Fruit fly (Drosophila melanogaster) whole organism, embryonic: ENCODE measurements around the gene CG5790.

Experiments
- CG10267 ChIP-seq: fragments of 200-800 bp; sonication (Bioruptor generic); optimal IDR thresholded peaks from 2 replicates; lab custom pipeline; 2018; ENCODE audit warnings: missing biosample characterization, mild to moderate bottlenecking, missing genetic modification characterization, moderate library complexity
- CG10543 ChIP-seq: fragments of 200-800 bp; sonication (Bioruptor generic); optimal IDR thresholded peaks from 3 replicates; lab custom pipeline; 2017; ENCODE audit warnings: missing biosample characterization, mild to moderate bottlenecking, missing genetic modification characterization, moderate library complexity
- CG11093 ChIP-seq: fragments of 200-800 bp; sonication (Bioruptor generic); IDR thresholded peaks from 3 replicates; pipeline ENCODE4 v1.3.6; 2022; ENCODE audit warnings: missing biosample characterization, missing genetic modification characterization
- CG11398 ChIP-seq: fragments of 200-800 bp; sonication (Bioruptor generic); optimal IDR thresholded peaks from 2 replicates; lab custom pipeline; 2016; ENCODE audit warnings: missing biosample characterization, missing genetic modification characterization
- CG1233 ChIP-seq: fragments of 200-800 bp; sonication (Bioruptor generic); optimal IDR thresholded peaks from 4 replicates; lab custom pipeline; 2018; ENCODE audit warnings: missing biosample characterization, mild to moderate bottlenecking, missing genetic modification characterization
- CG13424 ChIP-seq: fragments of 200-800 bp; sonication (Bioruptor generic); optimal IDR thresholded peaks from 2 replicates; lab custom pipeline; 2019; ENCODE audit warnings: missing biosample characterization, mild to moderate bottlenecking, missing genetic modification characterization, moderate library complexity
- CG14667 ChIP-seq: fragments of 200-800 bp; sonication (Bioruptor generic); IDR thresholded peaks from 2 replicates; pipeline ENCODE4 v1.3.6; 2022; ENCODE audit warnings: missing biosample characterization, missing genetic modification characterization
- CG1529 ChIP-seq: fragments of 200-800 bp; sonication (Bioruptor generic); optimal IDR thresholded peaks from 3 replicates; lab custom pipeline; 2018; ENCODE audit warnings: missing biosample characterization, missing genetic modification characterization
- CG15514 ChIP-seq: fragments of 200-800 bp; sonication (Bioruptor generic); optimal IDR thresholded peaks from 3 replicates; lab custom pipeline; 2017; ENCODE audit warnings: missing biosample characterization, missing genetic modification characterization, mild to moderate bottlenecking, moderate library complexity, missing genetic modification reagents
- CG17385 ChIP-seq: fragments of 200-800 bp; sonication (Bioruptor generic); optimal IDR thresholded peaks from 3 replicates; lab custom pipeline; 2018; ENCODE audit warnings: missing biosample characterization, mild to moderate bottlenecking, missing genetic modification characterization
- CG2889 ChIP-seq: fragments of 200-800 bp; sonication (Bioruptor generic); IDR thresholded peaks from 3 replicates; pipeline ENCODE4 v1.3.6; 2022; ENCODE audit warnings: missing biosample characterization, missing genetic modification characterization
- CG3407 ChIP-seq: fragments of 200-800 bp; sonication (Bioruptor generic); optimal IDR thresholded peaks from 2 replicates; lab custom pipeline; 2018; ENCODE audit warnings: missing biosample characterization, mild to moderate bottlenecking, missing genetic modification characterization
- CG4282 ChIP-seq: fragments of 200-800 bp; sonication (Bioruptor generic); optimal IDR thresholded peaks from 2 replicates; lab custom pipeline; 2016; ENCODE audit warnings: missing biosample characterization, missing genetic modification characterization
- CG43689 ChIP-seq: fragments of 200-800 bp; sonication (Bioruptor generic); IDR thresholded peaks from 2 replicates; pipeline ENCODE4 v1.3.6; 2022; ENCODE audit warnings: missing biosample characterization, missing genetic modification characterization
- CG6813 ChIP-seq: fragments of 200-800 bp; sonication (Bioruptor generic); optimal IDR thresholded peaks from 2 replicates; lab custom pipeline; 2017; ENCODE audit warnings: missing biosample characterization, missing genetic modification characterization, mild to moderate bottlenecking, moderate library complexity, missing genetic modification reagents
- CG7357 ChIP-seq: fragments of 200-800 bp; sonication (Bioruptor generic); IDR thresholded peaks from 3 replicates; pipeline ENCODE4 v1.3.6; 2022; ENCODE audit warnings: missing biosample characterization, missing genetic modification characterization
- CG7745 ChIP-seq: fragments of 200-800 bp; sonication (Bioruptor generic); optimal IDR thresholded peaks from 2 replicates; lab custom pipeline; 2018; ENCODE audit warnings: missing biosample characterization, mild to moderate bottlenecking, missing genetic modification characterization, moderate library complexity
- CG8944 ChIP-seq: fragments of 200-800 bp; sonication (Bioruptor generic); optimal IDR thresholded peaks from 3 replicates; lab custom pipeline; 2016; ENCODE audit warnings: missing biosample characterization, missing genetic modification characterization
- CG9817 ChIP-seq: fragments of 200-800 bp; sonication (Bioruptor generic); optimal IDR thresholded peaks from 2 replicates; lab custom pipeline; 2018; ENCODE audit warnings: missing biosample characterization, mild to moderate bottlenecking, missing genetic modification characterization, moderate library complexity
- D19A ChIP-seq: fragments of 200-800 bp; optimal IDR thresholded peaks from 3 replicates; lab custom pipeline; 2019; ENCODE audit warnings: missing biosample characterization, mild to moderate bottlenecking, missing genetic modification characterization, moderate library complexity
- Dbx ChIP-seq: fragments of 200-800 bp; sonication (Bioruptor generic); IDR thresholded peaks from 3 replicates; pipeline ENCODE4 v1.3.6; 2022; ENCODE audit warnings: missing biosample characterization, missing genetic modification characterization
- Dip3 ChIP-seq: fragments of 200-800 bp; sonication (Bioruptor generic); optimal IDR thresholded peaks from 3 replicates; lab custom pipeline; 2016; ENCODE audit warnings: missing biosample characterization, missing genetic modification characterization
- Doc3 ChIP-seq: fragments of 200-800 bp; sonication (Bioruptor generic); IDR thresholded peaks from 3 replicates; pipeline ENCODE4 v1.3.6; 2022; ENCODE audit warnings: missing biosample characterization, missing genetic modification characterization; ENCODE audit not compliant: partially characterized antibody
- Ets65A ChIP-seq: fragments of 200-800 bp; sonication (Bioruptor generic); peaks from one replicate; lab custom pipeline; 2016; ENCODE audit warnings: missing biosample characterization, missing genetic modification characterization
- H15 ChIP-seq: fragments of 200-800 bp; sonication (Bioruptor generic); IDR thresholded peaks from 3 replicates; pipeline ENCODE4 v1.3.6; 2022; ENCODE audit warnings: missing biosample characterization, missing genetic modification characterization
- HLHmδ ChIP-seq: fragments of 200-800 bp; sonication (Bioruptor generic); optimal IDR thresholded peaks from 2 replicates; lab custom pipeline; 2018; ENCODE audit warnings: missing biosample characterization, mild to moderate bottlenecking, missing genetic modification characterization, moderate library complexity
- Hand ChIP-seq: fragments of 200-800 bp; sonication (Bioruptor generic); optimal IDR thresholded peaks from 2 replicates; lab custom pipeline; 2017; ENCODE audit warnings: mild to moderate bottlenecking, missing biosample characterization, missing genetic modification reagents, missing genetic modification characterization
- HmgZ ChIP-seq: fragments of 200-800 bp; sonication (Bioruptor generic); optimal IDR thresholded peaks from 2 replicates; lab custom pipeline; 2018; ENCODE audit warnings: missing biosample characterization, mild to moderate bottlenecking, missing genetic modification characterization
- Hr39 ChIP-seq: fragments of >200 bp; optimal IDR thresholded peaks from 2 replicates; lab custom pipeline; 2017
- Lim3 ChIP-seq: fragments of 200-800 bp; sonication (Bioruptor generic); IDR thresholded peaks from 2 replicates; pipeline ENCODE4 v1.3.6; 2022; ENCODE audit warnings: missing biosample characterization, missing genetic modification characterization
- Max ChIP-seq: fragments of 200-800 bp; sonication (Bioruptor generic); optimal IDR thresholded peaks from 2 replicates; lab custom pipeline; 2016; ENCODE audit warnings: missing biosample characterization, mild to moderate bottlenecking, missing genetic modification characterization
- Sin3A ChIP-seq: fragments of >200 bp; optimal IDR thresholded peaks from 2 replicates; lab custom pipeline; 2018
- abd-A ChIP-seq: fragments of 200-800 bp; sonication (Bioruptor generic); optimal IDR thresholded peaks from 3 replicates; lab custom pipeline; 2019; ENCODE audit warnings: missing biosample characterization, mild to moderate bottlenecking, missing genetic modification characterization, moderate library complexity
- al ChIP-seq: fragments of 200-800 bp; sonication (Bioruptor generic); IDR thresholded peaks from 2 replicates; pipeline ENCODE4 v1.3.6; 2022; ENCODE audit warnings: missing biosample characterization, missing genetic modification characterization
- bowl ChIP-seq: fragments of 200-800 bp; sonication (Bioruptor generic); IDR thresholded peaks from 2 replicates; pipeline ENCODE4 v1.3.6; 2022; ENCODE audit warnings: missing biosample characterization, missing genetic modification characterization
- cato ChIP-seq: fragments of 200-800 bp; sonication (Bioruptor generic); optimal IDR thresholded peaks from 2 replicates; lab custom pipeline; 2016; ENCODE audit warnings: missing biosample characterization, missing genetic modification characterization, borderline replicate concordance
- crc ChIP-seq: fragments of 200-800 bp; sonication (Bioruptor generic); optimal IDR thresholded peaks from 2 replicates; lab custom pipeline; 2016; ENCODE audit warnings: missing biosample characterization, missing genetic modification characterization
- dmrt11E ChIP-seq: fragments of 200-800 bp; sonication (Bioruptor generic); optimal IDR thresholded peaks from 3 replicates; lab custom pipeline; 2018; ENCODE audit warnings: missing biosample characterization, mild to moderate bottlenecking, missing genetic modification characterization, moderate library complexity
- fd96Cb ChIP-seq: fragments of 200-800 bp; sonication (Bioruptor generic); optimal IDR thresholded peaks from 2 replicates; lab custom pipeline; 2018; ENCODE audit warnings: missing biosample characterization, mild to moderate bottlenecking, missing genetic modification characterization, moderate library complexity
- insv ChIP-seq, 2 experiments: fragments of 200-800 bp; sonication (Bioruptor generic); optimal IDR thresholded peaks; 3 replicates each; lab custom pipeline; 2016 to 2018; ENCODE audit warnings: missing biosample characterization in 2 of 2, missing genetic modification characterization in 2 of 2
- lov ChIP-seq, 2 experiments: fragments of 200-800 bp in 1 of 2; fragments of >200 bp in 1 of 2; sonication (Bioruptor generic) in 1 of 2; IDR thresholded peaks in 1 of 2; optimal IDR thresholded peaks in 1 of 2; 2 replicates in 1 of 2; 3 replicates in 1 of 2; pipeline versions ENCODE4 v1.3.6 to Lab custom; 2017 to 2022; ENCODE audit warnings: missing biosample characterization in 1 of 2, missing genetic modification characterization in 1 of 2
- mld ChIP-seq: fragments of 200-800 bp; sonication (Bioruptor generic); IDR thresholded peaks from 3 replicates; pipeline ENCODE4 v1.3.6; 2022; ENCODE audit warnings: missing biosample characterization, missing genetic modification characterization; ENCODE audit not compliant: partially characterized antibody
- nmo ChIP-seq: fragments of 200-800 bp; sonication (Bioruptor generic); optimal IDR thresholded peaks from 2 replicates; lab custom pipeline; 2018; ENCODE audit warnings: missing biosample characterization, mild to moderate bottlenecking, missing genetic modification characterization, moderate library complexity
- oc ChIP-seq: fragments of 200-800 bp; sonication (Bioruptor generic); optimal IDR thresholded peaks from 2 replicates; lab custom pipeline; 2018; ENCODE audit warnings: missing biosample characterization, mild to moderate bottlenecking, missing genetic modification characterization, moderate library complexity
- pzg ChIP-seq: fragments of 200-800 bp; sonication (Bioruptor generic); optimal IDR thresholded peaks from 3 replicates; lab custom pipeline; 2018; ENCODE audit warnings: missing biosample characterization, mild to moderate bottlenecking, missing genetic modification characterization, moderate library complexity
- seq ChIP-seq: fragments of 200-800 bp; sonication (Bioruptor generic); IDR thresholded peaks from 2 replicates; pipeline ENCODE4 v1.3.6; 2022; ENCODE audit warnings: missing biosample characterization, missing genetic modification characterization
- sna ChIP-seq: fragments of 200-800 bp; sonication (Bioruptor generic); IDR thresholded peaks from 2 replicates; pipeline ENCODE4 v1.3.6; 2022; ENCODE audit warnings: missing biosample characterization, missing genetic modification characterization; ENCODE audit not compliant: partially characterized antibody
- sqz ChIP-seq: fragments of 200-800 bp; sonication (Bioruptor generic); optimal IDR thresholded peaks from 3 replicates; lab custom pipeline; 2018; ENCODE audit warnings: missing biosample characterization, mild to moderate bottlenecking, missing genetic modification characterization
- ssp ChIP-seq: fragments of 200-800 bp; sonication (Bioruptor generic); IDR thresholded peaks from 2 replicates; pipeline ENCODE4 v1.3.6; 2022; ENCODE audit warnings: missing biosample characterization, missing genetic modification characterization
- stc ChIP-seq: fragments of 200-800 bp; sonication (Bioruptor generic); IDR thresholded peaks from 2 replicates; pipeline ENCODE4 v1.3.6; 2022; ENCODE audit warnings: missing biosample characterization, missing genetic modification characterization
- usp ChIP-seq: fragments of >200 bp; optimal IDR thresholded peaks from 2 replicates; lab custom pipeline; 2017; ENCODE audit warnings: missing biosample characterization, missing genetic modification characterization
- vfl ChIP-seq: fragments of 200-800 bp; sonication (Bioruptor generic); optimal IDR thresholded peaks from 2 replicates; lab custom pipeline; 2016; ENCODE audit warnings: missing biosample characterization, missing genetic modification characterization

Gene CG5790

DNA sequence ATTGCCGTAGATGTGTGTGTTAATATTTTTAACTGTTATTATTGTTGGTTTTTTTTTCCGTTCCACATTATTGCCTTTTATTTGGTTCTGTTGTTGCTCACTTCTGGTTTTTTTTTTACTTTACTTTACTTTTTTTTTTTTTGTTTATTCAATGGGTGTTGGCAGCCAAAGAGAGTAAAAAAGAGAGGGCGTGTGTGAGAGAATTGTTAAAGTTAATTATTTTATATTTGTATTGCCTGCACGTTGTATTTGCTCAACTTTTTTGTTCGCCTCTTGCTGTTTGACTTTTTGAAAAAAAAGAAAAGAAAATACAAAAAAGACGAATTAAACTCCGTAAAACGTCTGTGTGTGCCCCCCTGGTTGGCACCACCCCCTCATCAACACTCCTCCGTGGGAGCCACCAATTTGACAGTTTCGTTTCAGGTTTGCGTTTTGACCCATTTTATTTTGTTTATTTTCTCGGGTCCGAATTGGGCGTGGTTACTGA is 33.0 kb downstream of the CG5790 start (continued):
- TF ChIP-seq CG13424 (tag; lab: Kevin White, UChicago) (no peak), HLHmδ (GFP tag; lab: Kevin White, UChicago) (no peak), CG1233 (GFP tag; lab: Kevin White, UChicago) (no peak), D19A (tag; lab: Kevin White, UChicago) (no peak), Ets65A (GFP tag; lab: Kevin White, UChicago) (no peak), nmo (GFP tag; lab: Kevin White, UChicago) (no peak), insv (GFP tag; optimal IDR thresholded peaks at IDR 0.05; lab: Kevin White, UChicago) (no peak), CG14667 (GFP tag; lab: Robert Waterston, UW) (no peak), pzg (GFP tag; lab: Kevin White, UChicago) (no peak), al (GFP tag; lab: Robert Waterston, UW) (no peak), CG2889 (GFP tag; lab: Robert Waterston, UW) (no peak), CG10543 (no peak), Lim3 (GFP tag; lab: Robert Waterston, UW) (no peak), Hr39 (lab: Kevin White, UChicago) (no peak), Hand (GFP tag; lab: Kevin White, UChicago) (no peak), CG1529 (no peak), HmgZ (tag; lab: Kevin White, UChicago) (no peak), CG15514 (GFP tag; lab: Kevin White, UChicago) (no peak), lov (optimal IDR thresholded peaks at IDR 0.05; lab: Kevin White, UChicago) (no peak), lov (GFP tag; IDR thresholded peaks at IDR 0.05; lab: Robert Waterston, UW) (0 out of 3 replicates have a peak, but pooled peaks have one; percentile 8), crc (GFP tag; lab: Kevin White, UChicago) (no peak), fd96Cb (tag; lab: Kevin White, UChicago) (no peak), CG11398 (GFP tag; lab: Kevin White, UChicago) (no peak), CG4282 (no peak), bowl (GFP tag; lab: Robert Waterston, UW) (no peak), CG43689 (GFP tag; lab: Robert Waterston, UW) (no peak), H15 (no peak), dmrt11E (no peak), CG8944 (GFP tag; lab: Kevin White, UChicago) (no peak), Doc3 (GFP tag; lab: Robert Waterston, UW) (no peak), vfl (GFP tag; lab: Kevin White, UChicago) (no peak), cato (no peak), CG17385 (GFP tag; lab: Kevin White, UChicago) (no peak), Sin3A (lab: Kevin White, UChicago) (no peak), ssp (no peak), CG10267 (tag; lab: Kevin White, UChicago) (no peak), abd-A (tag; lab: Kevin White, UChicago) (no peak), oc (tag; lab: Kevin White, UChicago) (no peak), CG3407 (GFP tag; lab: Kevin White, UChicago) (peak; percentile 9), stc (no peak), Max (no peak), usp (GFP tag; lab: Kevin White, UChicago) (no peak), Dbx (GFP tag; lab: Robert Waterston, UW) (no peak), CG11093 (GFP tag; lab: Robert Waterston, UW) (no peak), mld (no peak), CG7745 (tag; lab: Kevin White, UChicago) (peak; percentile 34), seq (GFP tag; lab: Robert Waterston, UW) (no peak), CG6813 (GFP tag; lab: Kevin White, UChicago) (peak; percentile 13), sna (no peak), Dip3 (no peak), CG9817 (tag; lab: Kevin White, UChicago) (no peak), CG7357 (GFP tag; lab: Robert Waterston, UW) (no peak), sqz (GFP tag; lab: Kevin White, UChicago) (peak; percentile 90)
